Worm (Caenorhabditis elegans): ENCODE results near the gene ctsa-4.1.

- TF ChIP-seq lin-35 (GFP tag; optimal IDR thresholded peaks at IDR 0.05) (no peak), nhr-28 (tag; optimal IDR thresholded peaks at IDR 0.05) (no peak), nhr-237 (tag; optimal IDR thresholded peaks at IDR 0.05) (no peak)
Measured at ce11 chrII:6333887-6334286, 32.9 kb upstream of the ctsa-4.1 start, which contains the start of gene ttc-39B.
